Fruit fly (Drosophila melanogaster) whole organism, embryonic: ENCODE data around the gene CG1628.

Experiments used
- Abd-B ChIP-seq: fragments of 200-800 bp; sonication (Bioruptor generic); optimal IDR thresholded peaks from 2 replicates; lab custom pipeline; 2018; ENCODE audit warnings: missing biosample characterization, mild to moderate bottlenecking, missing genetic modification characterization, moderate library complexity
- Antp ChIP-seq: fragments of 200-800 bp; sonication (Bioruptor generic); optimal IDR thresholded peaks from 3 replicates; lab custom pipeline; 2016; ENCODE audit warnings: missing biosample characterization, missing genetic modification characterization
- Atf3 ChIP-seq: fragments of 200-800 bp; sonication (Bioruptor generic); optimal IDR thresholded peaks from 3 replicates; lab custom pipeline; 2016; ENCODE audit warnings: missing biosample characterization, missing genetic modification characterization
- C15 ChIP-seq: fragments of 200-800 bp; sonication (Bioruptor generic); IDR thresholded peaks from 3 replicates; pipeline ENCODE4 v1.3.6; 2022; ENCODE audit warnings: missing biosample characterization, missing genetic modification characterization
- CG10147 ChIP-seq: fragments of 200-800 bp; sonication (Bioruptor generic); optimal IDR thresholded peaks from 2 replicates; lab custom pipeline; 2019; ENCODE audit warnings: missing biosample characterization, mild to moderate bottlenecking, missing genetic modification characterization, moderate library complexity
- CG10209 ChIP-seq: fragments of 200-800 bp; sonication (Bioruptor generic); optimal IDR thresholded peaks from 3 replicates; lab custom pipeline; 2017; ENCODE audit warnings: missing biosample characterization, mild to moderate bottlenecking, missing genetic modification characterization, missing genetic modification reagents
- CG11560 ChIP-seq: fragments of 200-800 bp; sonication (Bioruptor generic); IDR thresholded peaks from 3 replicates; pipeline ENCODE4 v1.3.6; 2022; ENCODE audit warnings: missing biosample characterization, missing genetic modification characterization
- CG12155 ChIP-seq: fragments of 200-800 bp; sonication (Bioruptor generic); optimal IDR thresholded peaks from 3 replicates; lab custom pipeline; 2016; ENCODE audit warnings: missing biosample characterization, missing genetic modification characterization
- CG1233 ChIP-seq: fragments of 200-800 bp; sonication (Bioruptor generic); optimal IDR thresholded peaks from 4 replicates; lab custom pipeline; 2018; ENCODE audit warnings: missing biosample characterization, mild to moderate bottlenecking, missing genetic modification characterization
- CG12659 ChIP-seq: fragments of 200-800 bp; sonication (Bioruptor generic); optimal IDR thresholded peaks from 3 replicates; lab custom pipeline; 2017; ENCODE audit warnings: mild to moderate bottlenecking, missing biosample characterization, missing genetic modification reagents, missing genetic modification characterization
- CG15696 ChIP-seq: fragments of 200-800 bp; sonication (Bioruptor generic); optimal IDR thresholded peaks from 2 replicates; lab custom pipeline; 2019; ENCODE audit warnings: missing biosample characterization, mild to moderate bottlenecking, missing genetic modification characterization, moderate library complexity
- CG17359 ChIP-seq: fragments of 200-800 bp; sonication (Bioruptor generic); optimal IDR thresholded peaks from 3 replicates; lab custom pipeline; 2018; ENCODE audit warnings: missing biosample characterization, mild to moderate bottlenecking, missing genetic modification characterization, moderate library complexity
- CG18599 ChIP-seq: fragments of 200-800 bp; sonication (Bioruptor generic); optimal IDR thresholded peaks from 3 replicates; lab custom pipeline; 2017; ENCODE audit warnings: missing biosample characterization, missing genetic modification characterization, mild to moderate bottlenecking, moderate library complexity, missing genetic modification reagents
- CG3281 ChIP-seq: fragments of 200-800 bp; sonication (Bioruptor generic); optimal IDR thresholded peaks from 3 replicates; lab custom pipeline; 2017; ENCODE audit warnings: missing biosample characterization, mild to moderate bottlenecking, missing genetic modification characterization
- CG34376 ChIP-seq: fragments of 200-800 bp; sonication (Bioruptor generic); optimal IDR thresholded peaks from 2 replicates; lab custom pipeline; 2018; ENCODE audit warnings: missing biosample characterization, mild to moderate bottlenecking, missing genetic modification characterization
- CG3726 ChIP-seq: fragments of 200-800 bp; sonication (Bioruptor generic); IDR thresholded peaks from 3 replicates; pipeline ENCODE4, ENCODE4 v1.3.6; 2022; ENCODE audit warnings: missing biosample characterization, missing genetic modification characterization
- CG6813 ChIP-seq: fragments of 200-800 bp; sonication (Bioruptor generic); optimal IDR thresholded peaks from 2 replicates; lab custom pipeline; 2017; ENCODE audit warnings: missing biosample characterization, missing genetic modification characterization, mild to moderate bottlenecking, moderate library complexity, missing genetic modification reagents
- CG8388 ChIP-seq: fragments of 200-800 bp; sonication (Bioruptor generic); optimal IDR thresholded peaks from 2 replicates; lab custom pipeline; 2019; ENCODE audit warnings: missing biosample characterization, mild to moderate bottlenecking, missing genetic modification characterization, moderate library complexity
- CG9215 ChIP-seq: fragments of 200-800 bp; sonication (Bioruptor generic); IDR thresholded peaks from 2 replicates; pipeline ENCODE4 v1.3.6; 2022; ENCODE audit warnings: missing biosample characterization, missing genetic modification characterization
- CG9797 ChIP-seq: fragments of 200-800 bp; sonication (Bioruptor generic); optimal IDR thresholded peaks from 3 replicates; lab custom pipeline; 2018; ENCODE audit warnings: missing biosample characterization, mild to moderate bottlenecking, missing genetic modification characterization
- Dbx ChIP-seq: fragments of 200-800 bp; sonication (Bioruptor generic); IDR thresholded peaks from 3 replicates; pipeline ENCODE4 v1.3.6; 2022; ENCODE audit warnings: missing biosample characterization, missing genetic modification characterization
- Dll ChIP-seq: fragments of 200-800 bp; sonication (Bioruptor generic); IDR thresholded peaks from 4 replicates; pipeline ENCODE4 v1.3.6; 2022; ENCODE audit warnings: missing biosample characterization, missing genetic modification characterization; ENCODE audit not compliant: partially characterized antibody
- Doc3 ChIP-seq: fragments of 200-800 bp; sonication (Bioruptor generic); IDR thresholded peaks from 3 replicates; pipeline ENCODE4 v1.3.6; 2022; ENCODE audit warnings: missing biosample characterization, missing genetic modification characterization; ENCODE audit not compliant: partially characterized antibody
- GATAe ChIP-seq: fragments of 200-800 bp; sonication (Bioruptor generic); conservative IDR thresholded peaks from 2 replicates; pipeline ENCODE4 v1.3.6; 2022; ENCODE audit warnings: missing biosample characterization, missing genetic modification characterization
- Hey ChIP-seq: fragments of 200-800 bp; sonication (Bioruptor generic); optimal IDR thresholded peaks from 3 replicates; lab custom pipeline; 2018; ENCODE audit warnings: missing biosample characterization, mild to moderate bottlenecking, missing genetic modification characterization
- Hmx ChIP-seq: fragments of 200-800 bp; sonication (Bioruptor generic); optimal IDR thresholded peaks from 2 replicates; lab custom pipeline; 2016; ENCODE audit warnings: missing biosample characterization, missing genetic modification characterization
- Hsf ChIP-seq: fragments of 200-800 bp; sonication (Bioruptor generic); optimal IDR thresholded peaks from 3 replicates; lab custom pipeline; 2016; ENCODE audit warnings: missing biosample characterization, missing genetic modification characterization
- Max ChIP-seq: fragments of 200-800 bp; sonication (Bioruptor generic); optimal IDR thresholded peaks from 2 replicates; lab custom pipeline; 2016; ENCODE audit warnings: missing biosample characterization, mild to moderate bottlenecking, missing genetic modification characterization
- Side ChIP-seq: fragments of 200-800 bp; sonication (Bioruptor generic); optimal IDR thresholded peaks from 2 replicates; lab custom pipeline; 2016; ENCODE audit warnings: missing biosample characterization, missing genetic modification characterization
- TFAM ChIP-seq: fragments of 200-800 bp; sonication (Bioruptor generic); optimal IDR thresholded peaks from 2 replicates; lab custom pipeline; 2017; ENCODE audit warnings: missing biosample characterization, missing genetic modification characterization, inconsistent platforms
- Vsx1 ChIP-seq: fragments of 200-800 bp; sonication (Bioruptor generic); optimal IDR thresholded peaks from 2 replicates; lab custom pipeline; 2017; ENCODE audit warnings: missing biosample characterization, mild to moderate bottlenecking, missing genetic modification characterization, missing genetic modification reagents
- ash1 ChIP-seq: fragments of 200-800 bp; sonication (Bioruptor generic); optimal IDR thresholded peaks from 2 replicates; lab custom pipeline; 2018; ENCODE audit warnings: missing biosample characterization, mild to moderate bottlenecking, missing genetic modification characterization
- ato ChIP-seq: fragments of 200-800 bp; sonication (Bioruptor generic); IDR thresholded peaks from 2 replicates; pipeline ENCODE4 v1.3.6; 2022; ENCODE audit warnings: missing biosample characterization, missing genetic modification characterization; ENCODE audit not compliant: partially characterized antibody
- caup ChIP-seq: fragments of 200-800 bp; sonication (Bioruptor generic); optimal IDR thresholded peaks from 3 replicates; lab custom pipeline; 2017; ENCODE audit warnings: missing biosample characterization, mild to moderate bottlenecking, missing genetic modification characterization, moderate library complexity; ENCODE audit not compliant: severe bottlenecking
- fru ChIP-seq: fragments of >200 bp; optimal IDR thresholded peaks from 2 replicates; lab custom pipeline; 2017
- gce ChIP-seq: fragments of 200-800 bp; sonication (Bioruptor generic); IDR thresholded peaks from 3 replicates; pipeline ENCODE4 v1.3.6; 2022; ENCODE audit warnings: missing biosample characterization, missing genetic modification characterization
- klu ChIP-seq: fragments of 200-800 bp; sonication (Bioruptor generic); IDR thresholded peaks from 2 replicates; pipeline ENCODE4 v1.3.6; 2022; ENCODE audit warnings: missing biosample characterization, missing genetic modification characterization
- knrl ChIP-seq: fragments of 200-800 bp; sonication (Bioruptor generic); IDR thresholded peaks from 3 replicates; pipeline ENCODE4 v1.3.6; 2022; ENCODE audit warnings: missing biosample characterization, missing genetic modification characterization; ENCODE audit not compliant: partially characterized antibody
- lab ChIP-seq: fragments of 200-800 bp; sonication (Bioruptor generic); optimal IDR thresholded peaks from 3 replicates; lab custom pipeline; 2017; ENCODE audit warnings: missing biosample characterization, missing genetic modification characterization, mild to moderate bottlenecking, moderate library complexity, missing genetic modification reagents
- luna ChIP-seq: fragments of 200-800 bp; sonication (Bioruptor generic); optimal IDR thresholded peaks from 2 replicates; lab custom pipeline; 2016; ENCODE audit warnings: missing biosample characterization, missing genetic modification characterization
- mld ChIP-seq: fragments of 200-800 bp; sonication (Bioruptor generic); IDR thresholded peaks from 3 replicates; pipeline ENCODE4 v1.3.6; 2022; ENCODE audit warnings: missing biosample characterization, missing genetic modification characterization; ENCODE audit not compliant: partially characterized antibody
- pnt ChIP-seq: fragments of 200-800 bp; sonication (Bioruptor generic); optimal IDR thresholded peaks from 3 replicates; lab custom pipeline; 2016; ENCODE audit warnings: missing biosample characterization, missing genetic modification characterization
- ro ChIP-seq: fragments of 200-800 bp; sonication (Bioruptor generic); IDR thresholded peaks from 2 replicates; pipeline ENCODE4 v1.3.6; 2022; ENCODE audit warnings: missing biosample characterization, missing genetic modification characterization
- sd ChIP-seq: fragments of 200-800 bp; sonication (Bioruptor generic); optimal IDR thresholded peaks from 3 replicates; lab custom pipeline; 2018; ENCODE audit warnings: missing biosample characterization, mild to moderate bottlenecking, missing genetic modification characterization, moderate library complexity
- sima ChIP-seq: fragments of 200-800 bp; sonication (Bioruptor generic); optimal IDR thresholded peaks from 2 replicates; lab custom pipeline; 2016; ENCODE audit warnings: missing biosample characterization, missing genetic modification characterization
- so ChIP-seq: fragments of 200-800 bp; sonication (Bioruptor generic); IDR thresholded peaks from 3 replicates; pipeline ENCODE4 v1.3.6; 2022; ENCODE audit warnings: missing biosample characterization, missing genetic modification characterization
- tx ChIP-seq: fragments of 200-800 bp; sonication (Bioruptor generic); optimal IDR thresholded peaks from 2 replicates; lab custom pipeline; 2016; ENCODE audit warnings: missing biosample characterization, missing genetic modification characterization
- usp ChIP-seq: fragments of >200 bp; optimal IDR thresholded peaks from 2 replicates; lab custom pipeline; 2017; ENCODE audit warnings: missing biosample characterization, missing genetic modification characterization
- vnd ChIP-seq: fragments of 200-800 bp; sonication (Bioruptor generic); IDR thresholded peaks from 3 replicates; pipeline ENCODE4 v1.3.6; 2022; ENCODE audit warnings: missing biosample characterization, missing genetic modification characterization; ENCODE audit not compliant: partially characterized antibody
- zen2 ChIP-seq: fragments of 200-800 bp; sonication (Bioruptor generic); IDR thresholded peaks from 3 replicates; pipeline ENCODE4 v1.3.6; 2022; ENCODE audit warnings: missing biosample characterization, missing genetic modification characterization; ENCODE audit not compliant: partially characterized antibody
- zfh2 ChIP-seq: fragments of 200-800 bp; sonication (Bioruptor generic); optimal IDR thresholded peaks from 2 replicates; lab custom pipeline; 2016; ENCODE audit warnings: missing biosample characterization, missing genetic modification characterization

Gene CG1628

dm6 chrX:10557432-10557831 is 45.1 kb downstream of the CG1628 start (continued):
- TF ChIP-seq GATAe (GFP tag; lab: Robert Waterston, UW) = no peak
- TF ChIP-seq vnd (GFP tag; lab: Robert Waterston, UW) = no peak
- no peak for TF ChIP-seq usp (GFP tag; lab: Kevin White, UChicago)
- peak; percentile 14 for TF ChIP-seq Abd-B
- no peak for TF ChIP-seq caup (GFP tag; lab: Kevin White, UChicago)
- TF ChIP-seq Doc3 (GFP tag; lab: Robert Waterston, UW) = no peak
- no peak for TF ChIP-seq Max (GFP tag; lab: Kevin White, UChicago)
- no peak for TF ChIP-seq CG10147
- TF ChIP-seq sima (GFP tag; lab: Kevin White, UChicago) = no peak
- no peak for TF ChIP-seq Hmx (GFP tag; lab: Kevin White, UChicago)
- TF ChIP-seq CG3281 (GFP tag; lab: Kevin White, UChicago) = no peak
- no peak for TF ChIP-seq zfh2 (GFP tag; lab: Kevin White, UChicago)
- no peak for TF ChIP-seq gce (GFP tag; lab: Robert Waterston, UW)
- no peak for TF ChIP-seq klu (GFP tag; lab: Robert Waterston, UW)
- TF ChIP-seq sd (tag; lab: Kevin White, UChicago) = no peak
- no peak for TF ChIP-seq tx
- no peak for TF ChIP-seq luna (GFP tag; lab: Kevin White, UChicago)
- TF ChIP-seq CG9797 (GFP tag; lab: Kevin White, UChicago) = no peak
- no peak for TF ChIP-seq Antp (GFP tag; lab: Kevin White, UChicago)
- TF ChIP-seq Hey (tag; lab: Kevin White, UChicago) = no peak
- TF ChIP-seq CG9215 (GFP tag; lab: Robert Waterston, UW) = no peak
- peak; percentile 9 for TF ChIP-seq CG12659 (GFP tag; lab: Kevin White, UChicago)
- TF ChIP-seq pnt (GFP tag; lab: Kevin White, UChicago) = peak; percentile 1
- no peak for TF ChIP-seq Atf3
- peak; percentile 36 for TF ChIP-seq CG17359 (tag; lab: Kevin White, UChicago)
- TF ChIP-seq fru (lab: Kevin White, UChicago) = no peak
- no peak for TF ChIP-seq ash1 (GFP tag; lab: Kevin White, UChicago)
- peak; percentile 12 for TF ChIP-seq lab (GFP tag; lab: Kevin White, UChicago)
- no peak for TF ChIP-seq Vsx1 (GFP tag; lab: Kevin White, UChicago)
- TF ChIP-seq zen2 (GFP tag; lab: Robert Waterston, UW) = no peak
- TF ChIP-seq Hsf (GFP tag; lab: Kevin White, UChicago) = peak; percentile 36
- TF ChIP-seq CG12155 (GFP tag; lab: Kevin White, UChicago) = no peak
- no peak for TF ChIP-seq ato (GFP tag; lab: Robert Waterston, UW)
- TF ChIP-seq mld = no peak
- TF ChIP-seq knrl (GFP tag; lab: Robert Waterston, UW) = no peak
- no peak for TF ChIP-seq CG11560 (tag; lab: Robert Waterston, UW)
- peak; percentile 18 for TF ChIP-seq CG10209
- no peak for TF ChIP-seq ro (GFP tag; lab: Robert Waterston, UW)
- TF ChIP-seq Dll (GFP tag; lab: Robert Waterston, UW) = no peak
- peak; percentile 56; the same call in 1 of the 3 replicates for TF ChIP-seq so (GFP tag; lab: Robert Waterston, UW)
- TF ChIP-seq Dbx (GFP tag; lab: Robert Waterston, UW) = no peak
- TF ChIP-seq CG34376 (GFP tag; lab: Kevin White, UChicago) = no peak
- no peak for TF ChIP-seq TFAM (GFP tag; lab: Kevin White, UChicago)
- TF ChIP-seq CG6813 (GFP tag; lab: Kevin White, UChicago) = no peak
- no peak for TF ChIP-seq CG3726 (GFP tag; lab: Robert Waterston, UW)
- TF ChIP-seq Side (GFP tag; lab: Kevin White, UChicago) = no peak
- TF ChIP-seq CG1233 (GFP tag; lab: Kevin White, UChicago) = no peak
- peak; percentile 57 for TF ChIP-seq CG8388 (GFP tag; lab: Kevin White, UChicago)
- no peak for TF ChIP-seq C15 (GFP tag; lab: Robert Waterston, UW)
- no peak for TF ChIP-seq CG15696 (tag; lab: Kevin White, UChicago)
- TF ChIP-seq CG18599 (GFP tag; lab: Kevin White, UChicago) = peak; percentile 16
